Worm (Caenorhabditis elegans): ENCODE measurements around the gene C45B11.6.

- TF ChIP-seq nhr-2 (tag; optimal IDR thresholded peaks at IDR 0.05) (no peak), pha-4 (tag; optimal IDR thresholded peaks at IDR 0.05) (peak; percentile 54), hlh-1 (tag; optimal IDR thresholded peaks at IDR 0.05) (peak; percentile 76), nhr-237 (tag; optimal IDR thresholded peaks at IDR 0.05) (peak; percentile 50), ztf-11 (tag; optimal IDR thresholded peaks at IDR 0.05) (no peak), elt-3 (tag; optimal IDR thresholded peaks at IDR 0.05) (no peak), elt-1 (tag; optimal IDR thresholded peaks at IDR 0.05; ENCODE audit: borderline replicate concordance, insufficient read depth) (no peak), mep-1 (tag; optimal IDR thresholded peaks at IDR 0.05) (peak; percentile 36), sptf-1 (tag; optimal IDR thresholded peaks at IDR 0.05) (no peak), nhr-76 (tag; optimal IDR thresholded peaks at IDR 0.05) (no peak), blmp-1 (tag; optimal IDR thresholded peaks at IDR 0.05) (no peak), ces-1 (GFP tag; optimal IDR thresholded peaks at IDR 0.05) (no peak)
These were observed 38.6 kb downstream of the C45B11.6 start for ce11 chrV:11082475-11082874.

All from whole organism, mixed stage, embryonic.